Worm (Caenorhabditis elegans) whole organism, mixed stage, embryonic: ENCODE results near the gene F57A8.1.
A peak's percentile ranks its signal among the peaks of the same experiment; 100 is the strongest.

Source experiments
- bed-3 ChIP-seq: fragments of 200-800 bp; sonication (Bioruptor generic); optimal IDR thresholded peaks from 3 replicates; lab custom pipeline; 2018; ENCODE audit warnings: mild to moderate bottlenecking, missing genetic modification characterization, moderate library complexity, missing compliant biosample characterization
- blmp-1 ChIP-seq: fragments of 150-350 bp; optimal IDR thresholded peaks from 2 replicates; lab custom pipeline; 2014; ENCODE audit warnings: missing biosample characterization, missing genetic modification characterization
- elt-1 ChIP-seq: sonication (generic microtip); optimal IDR thresholded peaks from 2 replicates; lab custom pipeline; 2017; ENCODE audit warnings: missing genetic modification characterization, mild to moderate bottlenecking, missing compliant biosample characterization, antibody characterized with exemption, moderate library complexity, borderline replicate concordance; ENCODE audit not compliant: insufficient read depth
- elt-3 ChIP-seq: fragments of 150-350 bp; optimal IDR thresholded peaks from 2 replicates; lab custom pipeline; 2014; ENCODE audit warnings: missing biosample characterization, missing genetic modification characterization
- lin-13 ChIP-seq: fragments of 150-350 bp; optimal IDR thresholded peaks from 2 replicates; lab custom pipeline; 2014; ENCODE audit warnings: missing biosample characterization, missing genetic modification characterization
- mep-1 ChIP-seq: fragments of 150-350 bp; optimal IDR thresholded peaks from 2 replicates; lab custom pipeline; 2017; ENCODE audit warnings: missing biosample characterization, missing genetic modification reagents, missing genetic modification characterization, inconsistent platforms
- nhr-12 ChIP-seq: fragments of 150-350 bp; optimal IDR thresholded peaks from 2 replicates; lab custom pipeline; 2014; ENCODE audit warnings: missing biosample characterization, missing genetic modification characterization
- nhr-237 ChIP-seq: fragments of 150-350 bp; optimal IDR thresholded peaks from 2 replicates; lab custom pipeline; 2014; ENCODE audit warnings: missing biosample characterization, missing genetic modification characterization
- nhr-76 ChIP-seq: sonication (generic microtip); optimal IDR thresholded peaks from 2 replicates; lab custom pipeline; 2017; ENCODE audit warnings: missing biosample characterization, missing genetic modification characterization
- pha-4 ChIP-seq: fragments of 150-350 bp; optimal IDR thresholded peaks from 2 replicates; lab custom pipeline; 2018; ENCODE audit warnings: missing biosample characterization, missing genetic modification reagents, missing genetic modification characterization
- snpc-4 ChIP-seq: fragments of 150-350 bp; optimal IDR thresholded peaks from 2 replicates; lab custom pipeline; 2014; ENCODE audit warnings: missing biosample characterization, missing genetic modification characterization
- sptf-1 ChIP-seq: sonication (generic microtip); optimal IDR thresholded peaks from 2 replicates; lab custom pipeline; 2017; ENCODE audit warnings: mild to moderate bottlenecking, missing genetic modification characterization, moderate library complexity, missing compliant biosample characterization
- unc-120 ChIP-seq: sonication (generic microtip); optimal IDR thresholded peaks from 2 replicates; lab custom pipeline; 2017; ENCODE audit warnings: missing genetic modification characterization, missing compliant biosample characterization; ENCODE audit not compliant: poor library complexity, severe bottlenecking
- ztf-11 ChIP-seq: fragments of 150-350 bp; optimal IDR thresholded peaks from 2 replicates; lab custom pipeline; 2014; ENCODE audit warnings: missing biosample characterization, missing genetic modification characterization

ce11 chrV:10036275-10036674 is 865 bp upstream of the F57A8.1 start, which contains the start of gene T06E8.2:
- no peak for TF ChIP-seq ztf-11 (tag; lab: Kevin White, UChicago)
- TF ChIP-seq sptf-1 (tag; lab: Kevin White, UChicago) = no peak
- TF ChIP-seq nhr-76 (tag; lab: Kevin White, UChicago) = no peak
- TF ChIP-seq blmp-1 = no peak
- no peak for TF ChIP-seq nhr-12 (tag; lab: Kevin White, UChicago)
- no peak for TF ChIP-seq elt-1
- TF ChIP-seq unc-120 (tag; lab: Kevin White, UChicago) = peak; percentile 56
- no peak for TF ChIP-seq lin-13 (tag; lab: Kevin White, UChicago)
- TF ChIP-seq pha-4 (tag; lab: Kevin White, UChicago) = no peak
- TF ChIP-seq nhr-237 (tag; lab: Kevin White, UChicago) = no peak
- no peak for TF ChIP-seq snpc-4 (tag; lab: Kevin White, UChicago)
- no peak for TF ChIP-seq elt-3 (tag; lab: Kevin White, UChicago)
- TF ChIP-seq mep-1 (tag; lab: Kevin White, UChicago) = no peak
- TF ChIP-seq bed-3 (GFP tag; lab: Kevin White, UChicago) = no peak
